Worm (Caenorhabditis elegans): ENCODE data around the gene sdz-4.
"Not testable (repeated sequence)": the region's sequence is repeated elsewhere in the genome, so short reads cannot be mapped to it uniquely, and the experiment has no call there.

sdz-4 gene

DNA sequence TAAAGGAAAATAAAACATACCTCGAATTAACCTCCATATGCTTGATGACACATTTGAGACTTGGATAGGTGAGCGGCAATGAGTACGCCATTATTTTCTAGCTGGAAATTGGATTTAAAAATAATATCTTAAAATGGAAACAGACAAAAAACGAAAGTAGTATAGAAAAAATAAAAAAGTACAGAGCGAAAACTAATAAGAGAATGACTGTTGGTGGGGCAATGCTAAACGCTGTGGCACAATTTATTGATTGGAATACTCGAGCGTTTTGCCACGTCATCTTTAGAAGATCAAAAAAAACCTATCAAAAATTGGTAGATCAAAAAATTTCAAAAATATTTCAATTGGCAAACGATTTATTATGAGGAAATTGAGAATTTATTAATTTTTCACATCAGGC, 10.6 kb upstream of the sdz-4 start, which contains the start of gene fbxc-32:
TSS of gene fbxc-32 (minus strand) at position 101 of the 400 bp plus-strand sequence.
- TF ChIP-seq elt-3 (tag; optimal IDR thresholded peaks at IDR 0.05) = no peak

DNA sequence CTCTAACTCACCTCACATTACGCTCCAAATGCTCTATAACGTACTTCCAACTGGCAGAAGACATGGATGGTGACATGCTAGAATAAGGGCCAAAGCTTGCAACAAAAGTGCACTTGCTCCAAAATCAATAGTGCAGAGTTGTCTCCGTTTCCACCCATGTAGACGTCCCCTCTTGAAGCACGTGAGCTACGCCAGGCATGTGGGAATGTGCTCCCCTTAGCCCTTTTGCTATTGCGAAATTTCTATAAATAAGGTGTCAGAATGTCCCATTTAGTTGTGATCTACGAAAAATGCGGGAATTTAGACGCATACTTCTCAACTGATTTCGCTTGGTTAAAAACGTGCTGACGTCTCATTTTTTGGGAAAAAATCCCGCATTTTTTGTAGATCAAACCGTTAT, 8.3 kb upstream of the sdz-4 start:
- TF ChIP-seq mdl-1 (tag; optimal IDR thresholded peaks at IDR 0.05) (no peak), unc-55 (GFP tag; optimal IDR thresholded peaks at IDR 0.05) (peak; percentile 33), sma-9 (GFP tag; optimal IDR thresholded peaks at IDR 0.05) (peak; percentile 54), sma-9 (tag; optimal IDR thresholded peaks at IDR 0.05) (no peak), nhr-237 (tag; optimal IDR thresholded peaks at IDR 0.05) (no peak), C34F6.9 (tag; optimal IDR thresholded peaks at IDR 0.05) (peak; percentile 34)

DNA sequence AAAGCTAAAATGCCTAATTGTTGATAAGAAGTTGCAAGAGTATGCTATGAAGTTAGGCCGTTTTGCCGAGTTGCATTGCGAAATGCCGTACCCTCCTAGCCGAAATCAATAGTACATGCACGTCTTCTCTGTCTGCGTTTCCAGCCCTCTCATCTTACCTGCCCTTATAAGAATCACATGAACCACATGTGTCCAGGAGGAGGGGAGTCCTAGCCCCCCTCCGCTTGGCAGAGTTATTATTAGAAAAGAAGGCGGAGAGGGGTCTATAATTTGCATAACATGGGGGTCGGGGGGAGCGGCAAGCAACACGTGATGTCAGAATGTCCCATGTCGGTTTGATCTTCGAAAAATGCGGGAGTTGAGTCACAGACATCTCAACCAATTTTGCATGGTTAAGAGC, 5.7 kb upstream of the sdz-4 start:
- TF ChIP-seq ceh-16 (tag; optimal IDR thresholded peaks at IDR 0.05) = no peak
- TF ChIP-seq peb-1 (tag; optimal IDR thresholded peaks at IDR 0.05) = no peak
- no peak for TF ChIP-seq alr-1 (tag; optimal IDR thresholded peaks at IDR 0.05)
- no peak for TF ChIP-seq lin-13 (GFP tag; optimal IDR thresholded peaks at IDR 0.05)
- no peak for TF ChIP-seq C34F6.9 (tag; optimal IDR thresholded peaks at IDR 0.05)
- TF ChIP-seq sma-3 (GFP tag; optimal IDR thresholded peaks at IDR 0.05) = no peak
- TF ChIP-seq blmp-1 (tag; optimal IDR thresholded peaks at IDR 0.05; ENCODE audit: insufficient read depth) = no peak
- no peak for TF ChIP-seq nhr-10 (tag; optimal IDR thresholded peaks at IDR 0.05)
- TF ChIP-seq nhr-25 (tag; optimal IDR thresholded peaks at IDR 0.05) = no peak
- no peak for TF ChIP-seq lin-39 (tag; optimal IDR thresholded peaks at IDR 0.05)
- TF ChIP-seq ztf-4 (tag; optimal IDR thresholded peaks at IDR 0.05) = no peak
- no peak for TF ChIP-seq nhr-129 (tag; optimal IDR thresholded peaks at IDR 0.05)
- no peak for TF ChIP-seq egl-27 (tag; optimal IDR thresholded peaks at IDR 0.05)
- no peak for TF ChIP-seq ceh-82 (tag; optimal IDR thresholded peaks at IDR 0.05)
- no peak for TF ChIP-seq nhr-12 (tag; optimal IDR thresholded peaks at IDR 0.05)
- TF ChIP-seq nhr-21 (tag; optimal IDR thresholded peaks at IDR 0.05) = no peak
- no peak for TF ChIP-seq dmd-4 (tag; optimal IDR thresholded peaks at IDR 0.05)
- TF ChIP-seq nhr-237 (tag; optimal IDR thresholded peaks at IDR 0.05) = no peak
- TF ChIP-seq sem-4 (tag; optimal IDR thresholded peaks at IDR 0.05) = no peak
- no peak for TF ChIP-seq mdl-1 (tag; optimal IDR thresholded peaks at IDR 0.05)

DNA sequence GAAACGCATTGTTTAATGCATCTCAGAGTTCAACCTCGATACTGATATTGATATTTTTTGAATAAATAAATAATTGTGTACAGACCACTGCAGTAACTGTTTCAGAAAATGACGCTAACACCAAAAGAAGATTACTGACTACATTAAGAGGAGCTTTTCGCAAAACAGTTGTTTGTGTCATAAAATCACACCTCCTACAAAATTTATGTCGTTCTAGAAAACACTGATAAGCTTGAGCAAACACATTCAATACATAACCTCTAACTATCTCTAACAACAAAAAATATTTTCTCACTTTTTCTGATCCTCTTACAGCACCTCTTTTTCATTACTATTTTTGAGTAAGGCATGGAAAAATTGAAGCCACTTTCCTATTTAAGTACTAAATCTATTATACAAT, 4.1 kb upstream of the sdz-4 start, which contains the start of gene fbxc-7:
TSS of gene fbxc-7 (plus strand) at position 301 of the 400 bp plus-strand sequence.
- TF ChIP-seq C34F6.9, fos-1, mbf-1 (tag; optimal IDR thresholded peaks at IDR 0.05): not testable (repeated sequence)

DNA sequence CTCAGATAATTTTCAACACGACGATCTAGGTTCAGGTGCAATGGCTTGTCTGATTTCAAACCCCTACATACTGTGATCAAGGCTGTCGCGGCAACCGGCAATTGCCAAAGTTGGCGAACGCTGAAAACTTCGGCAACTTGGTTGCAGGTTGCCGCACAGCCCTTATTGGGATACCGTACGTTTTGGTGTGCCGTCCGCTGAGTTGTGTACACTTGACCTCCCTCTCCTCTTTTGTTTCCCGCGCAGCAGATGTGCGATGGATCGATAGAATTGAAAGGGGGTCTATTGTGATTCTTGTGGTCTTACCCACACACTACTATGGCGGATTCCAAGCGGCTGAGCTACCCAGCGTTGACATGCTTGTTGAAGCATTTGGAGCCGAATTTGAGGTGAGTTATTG, 1.5 kb downstream of the sdz-4 start, which contains the start of the genes C32B5.18 and C32B5.7:
TSS of gene C32B5.18 (plus strand) at position 301 of the 400 bp plus-strand sequence.
TSS of gene C32B5.7 (plus strand) at position 311 of the 400 bp plus-strand sequence.
- TF ChIP-seq zag-1 (tag; optimal IDR thresholded peaks at IDR 0.05) = no peak
- TF ChIP-seq sma-3 (GFP tag; optimal IDR thresholded peaks at IDR 0.05) = no peak
- TF ChIP-seq egl-27 (tag; optimal IDR thresholded peaks at IDR 0.05) = no peak
- no peak for TF ChIP-seq alr-1 (tag; optimal IDR thresholded peaks at IDR 0.05)
- TF ChIP-seq nhr-77 (tag; optimal IDR thresholded peaks at IDR 0.05) = no peak
- TF ChIP-seq gmeb-1 (tag; optimal IDR thresholded peaks at IDR 0.05) = no peak
- TF ChIP-seq Y55F3AM.14 (GFP tag; optimal IDR thresholded peaks at IDR 0.05) = no peak
- TF ChIP-seq nhr-11 (tag; optimal IDR thresholded peaks at IDR 0.05) = no peak
- no peak for TF ChIP-seq nhr-12 (tag; optimal IDR thresholded peaks at IDR 0.05)
- no peak for TF ChIP-seq elt-3 (tag; optimal IDR thresholded peaks at IDR 0.05)
- TF ChIP-seq F13H6.1 (tag; optimal IDR thresholded peaks at IDR 0.05) = no peak
- TF ChIP-seq mdl-1 (tag; optimal IDR thresholded peaks at IDR 0.05) = no peak
- no peak for TF ChIP-seq peb-1 (tag; optimal IDR thresholded peaks at IDR 0.05)
- no peak for TF ChIP-seq ceh-82 (tag; optimal IDR thresholded peaks at IDR 0.05)
- no peak for TF ChIP-seq nhr-10 (tag; optimal IDR thresholded peaks at IDR 0.05)
- no peak for TF ChIP-seq ztf-1 (GFP tag; conservative IDR thresholded peaks at IDR 0.05)

DNA sequence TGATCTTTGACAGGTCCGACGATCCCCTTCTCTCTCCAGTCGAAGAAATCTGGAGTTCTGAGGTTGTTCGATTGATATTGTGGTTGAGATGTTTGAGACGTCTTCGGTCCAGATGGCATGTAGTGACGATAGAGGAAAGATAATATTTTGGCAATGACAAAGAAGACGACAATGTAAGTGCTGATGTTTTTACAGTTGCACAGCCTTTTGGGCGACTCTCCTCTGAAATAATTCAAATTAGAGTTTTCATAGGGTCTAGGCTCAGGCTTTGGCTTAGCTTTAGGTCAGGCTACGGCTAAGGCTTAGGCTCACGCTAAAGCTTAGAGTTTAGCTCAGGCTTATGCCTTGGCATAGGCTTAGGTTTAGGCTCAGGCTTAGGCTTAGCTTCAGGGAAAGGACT, 3.2 kb downstream of the sdz-4 start, which contains the start of gene C32B5.13:
TSS of gene C32B5.13 (minus strand) at position 101 of the 400 bp plus-strand sequence.
- no peak for TF ChIP-seq ztf-11 (tag; optimal IDR thresholded peaks at IDR 0.05)
- TF ChIP-seq F13H6.1 (tag; optimal IDR thresholded peaks at IDR 0.05) = no peak
- TF ChIP-seq nhr-23 (tag; optimal IDR thresholded peaks at IDR 0.05) = no peak
- no peak for TF ChIP-seq ztf-4 (tag; optimal IDR thresholded peaks at IDR 0.05)
- no peak for TF ChIP-seq ceh-16 (tag; optimal IDR thresholded peaks at IDR 0.05)
- no peak for TF ChIP-seq fos-1 (tag; optimal IDR thresholded peaks at IDR 0.05)
- no peak for TF ChIP-seq mab-5 (tag; optimal IDR thresholded peaks at IDR 0.05)
- no peak for TF ChIP-seq snpc-4 (tag; optimal IDR thresholded peaks at IDR 0.05)
- no peak for TF ChIP-seq nhr-12 (tag; optimal IDR thresholded peaks at IDR 0.05)
- TF ChIP-seq unc-62 (GFP tag; optimal IDR thresholded peaks at IDR 0.05) = no peak
- TF ChIP-seq nhr-11 (tag; optimal IDR thresholded peaks at IDR 0.05) = no peak
- no peak for TF ChIP-seq ZK546.5 (tag; optimal IDR thresholded peaks at IDR 0.05)
- no peak for TF ChIP-seq gmeb-1 (tag; optimal IDR thresholded peaks at IDR 0.05)
- TF ChIP-seq skn-1 (tag; optimal IDR thresholded peaks at IDR 0.05) = no peak
- no peak for TF ChIP-seq nhr-129 (tag; optimal IDR thresholded peaks at IDR 0.05)
